Fruit fly (Drosophila melanogaster) whole organism, embryonic: ENCODE data around the gene Mical.

Source experiments
- BtbVII ChIP-seq: fragments of 200-800 bp; sonication (Bioruptor generic); optimal IDR thresholded peaks from 3 replicates; lab custom pipeline; 2017; ENCODE audit warnings: missing biosample characterization, mild to moderate bottlenecking, missing genetic modification characterization
- CG11085 ChIP-seq: fragments of 200-800 bp; sonication (Bioruptor generic); IDR thresholded peaks from 2 replicates; pipeline ENCODE4 v1.3.6; 2022; ENCODE audit warnings: missing biosample characterization, missing genetic modification characterization
- CG12744 ChIP-seq: fragments of 200-800 bp; sonication (Bioruptor generic); optimal IDR thresholded peaks from 2 replicates; lab custom pipeline; 2016; ENCODE audit warnings: missing biosample characterization, missing genetic modification characterization
- CG15479 ChIP-seq: fragments of 200-800 bp; sonication (Bioruptor generic); optimal IDR thresholded peaks from 3 replicates; lab custom pipeline; 2019; ENCODE audit warnings: missing biosample characterization, mild to moderate bottlenecking, missing genetic modification characterization, moderate library complexity
- CG15601 ChIP-seq: fragments of 200-800 bp; sonication (Bioruptor generic); optimal IDR thresholded peaks from 3 replicates; lab custom pipeline; 2019; ENCODE audit warnings: missing biosample characterization, mild to moderate bottlenecking, missing genetic modification characterization, moderate library complexity
- CG1603 ChIP-seq: fragments of 200-800 bp; sonication (Bioruptor generic); optimal IDR thresholded peaks from 2 replicates; lab custom pipeline; 2019; ENCODE audit warnings: missing biosample characterization, mild to moderate bottlenecking, missing genetic modification characterization, moderate library complexity
- CG17359 ChIP-seq: fragments of 200-800 bp; sonication (Bioruptor generic); optimal IDR thresholded peaks from 3 replicates; lab custom pipeline; 2018; ENCODE audit warnings: missing biosample characterization, mild to moderate bottlenecking, missing genetic modification characterization, moderate library complexity
- CG18476 ChIP-seq: fragments of 200-800 bp; sonication (Bioruptor generic); optimal IDR thresholded peaks from 2 replicates; lab custom pipeline; 2016; ENCODE audit warnings: missing biosample characterization, mild to moderate bottlenecking, missing genetic modification characterization
- CG18599 ChIP-seq: fragments of 200-800 bp; sonication (Bioruptor generic); optimal IDR thresholded peaks from 3 replicates; lab custom pipeline; 2017; ENCODE audit warnings: missing biosample characterization, missing genetic modification characterization, mild to moderate bottlenecking, moderate library complexity, missing genetic modification reagents
- CG2120 ChIP-seq: fragments of 200-800 bp; sonication (Bioruptor generic); optimal IDR thresholded peaks from 3 replicates; lab custom pipeline; 2016; ENCODE audit warnings: missing biosample characterization, missing genetic modification characterization
- CG2678 ChIP-seq: fragments of 200-800 bp; sonication (Bioruptor generic); optimal IDR thresholded peaks from 3 replicates; lab custom pipeline; 2019; ENCODE audit warnings: missing biosample characterization, mild to moderate bottlenecking, missing genetic modification characterization, moderate library complexity
- CG2875 ChIP-seq: fragments of 200-800 bp; sonication (Bioruptor generic); optimal IDR thresholded peaks from 2 replicates; lab custom pipeline; 2017; ENCODE audit warnings: missing biosample characterization, mild to moderate bottlenecking, missing genetic modification characterization, missing genetic modification reagents
- CG31441 ChIP-seq: fragments of 200-800 bp; sonication (Bioruptor generic); IDR thresholded peaks from 2 replicates; pipeline ENCODE4 v1.3.6; 2022; ENCODE audit warnings: missing biosample characterization, missing genetic modification characterization
- CG8944 ChIP-seq: fragments of 200-800 bp; sonication (Bioruptor generic); optimal IDR thresholded peaks from 3 replicates; lab custom pipeline; 2016; ENCODE audit warnings: missing biosample characterization, missing genetic modification characterization
- CG9215 ChIP-seq: fragments of 200-800 bp; sonication (Bioruptor generic); IDR thresholded peaks from 2 replicates; pipeline ENCODE4 v1.3.6; 2022; ENCODE audit warnings: missing biosample characterization, missing genetic modification characterization
- CG9727 ChIP-seq: fragments of 200-800 bp; sonication (Bioruptor generic); optimal IDR thresholded peaks from 3 replicates; lab custom pipeline; 2017; ENCODE audit warnings: missing biosample characterization, mild to moderate bottlenecking, missing genetic modification characterization
- CG9797 ChIP-seq: fragments of 200-800 bp; sonication (Bioruptor generic); optimal IDR thresholded peaks from 3 replicates; lab custom pipeline; 2018; ENCODE audit warnings: missing biosample characterization, mild to moderate bottlenecking, missing genetic modification characterization
- CG9876 ChIP-seq: fragments of 200-800 bp; sonication (Bioruptor generic); optimal IDR thresholded peaks from 2 replicates; lab custom pipeline; 2016; ENCODE audit warnings: missing biosample characterization, missing genetic modification characterization
- CrebB ChIP-seq: fragments of 200-800 bp; sonication (Bioruptor generic); optimal IDR thresholded peaks from 3 replicates; lab custom pipeline; 2018; ENCODE audit warnings: missing biosample characterization, mild to moderate bottlenecking, missing genetic modification characterization
- GATAe ChIP-seq: fragments of 200-800 bp; sonication (Bioruptor generic); conservative IDR thresholded peaks from 2 replicates; pipeline ENCODE4 v1.3.6; 2022; ENCODE audit warnings: missing biosample characterization, missing genetic modification characterization
- HHEX ChIP-seq: fragments of 200-800 bp; sonication (Bioruptor generic); optimal IDR thresholded peaks from 3 replicates; lab custom pipeline; 2017; ENCODE audit warnings: missing biosample characterization, mild to moderate bottlenecking, missing genetic modification characterization, missing genetic modification reagents
- Hr39 ChIP-seq: fragments of >200 bp; optimal IDR thresholded peaks from 2 replicates; lab custom pipeline; 2017
- Hsf ChIP-seq: fragments of 200-800 bp; sonication (Bioruptor generic); optimal IDR thresholded peaks from 3 replicates; lab custom pipeline; 2016; ENCODE audit warnings: missing biosample characterization, missing genetic modification characterization
- Lhr ChIP-seq: fragments of 200-800 bp; sonication (Bioruptor generic); optimal IDR thresholded peaks from 3 replicates; lab custom pipeline; 2017; ENCODE audit warnings: mild to moderate bottlenecking, missing biosample characterization, missing genetic modification reagents, missing genetic modification characterization
- Meics ChIP-seq: fragments of 200-800 bp; sonication (Bioruptor generic); optimal IDR thresholded peaks from 2 replicates; lab custom pipeline; 2017; ENCODE audit warnings: missing biosample characterization, mild to moderate bottlenecking, missing genetic modification characterization
- Oaz ChIP-seq: fragments of 200-800 bp; sonication (Bioruptor generic); IDR thresholded peaks from 2 replicates; pipeline ENCODE4 v1.3.6; 2022; ENCODE audit warnings: missing biosample characterization, missing genetic modification characterization
- Ptx1 ChIP-seq: fragments of 200-800 bp; sonication (Bioruptor generic); IDR thresholded peaks from 2 replicates; pipeline ENCODE4 v1.3.6; 2022; ENCODE audit warnings: missing biosample characterization, missing genetic modification characterization
- Sox102F ChIP-seq: fragments of 200-800 bp; sonication (Bioruptor generic); optimal IDR thresholded peaks from 2 replicates; lab custom pipeline; 2018; ENCODE audit warnings: missing biosample characterization, mild to moderate bottlenecking, missing genetic modification characterization, moderate library complexity
- Sry-δ ChIP-seq: fragments of 200-800 bp; sonication (Bioruptor generic); optimal IDR thresholded peaks from 2 replicates; lab custom pipeline; 2016; ENCODE audit warnings: missing biosample characterization, missing genetic modification characterization
- Stat92E ChIP-seq, 3 experiments: fragments of >200 bp in 2 of 3; fragments of 200-800 bp in 1 of 3; sonication (Bioruptor generic) in 1 of 3; optimal IDR thresholded peaks; 2 replicates each; lab custom pipeline; 2017 to 2019; ENCODE audit warnings: missing biosample characterization in 3 of 3, missing genetic modification characterization in 3 of 3, mild to moderate bottlenecking in 1 of 3, moderate library complexity in 1 of 3
- abd-A ChIP-seq: fragments of 200-800 bp; sonication (Bioruptor generic); optimal IDR thresholded peaks from 3 replicates; lab custom pipeline; 2019; ENCODE audit warnings: missing biosample characterization, mild to moderate bottlenecking, missing genetic modification characterization, moderate library complexity
- ato ChIP-seq: fragments of 200-800 bp; sonication (Bioruptor generic); IDR thresholded peaks from 2 replicates; pipeline ENCODE4 v1.3.6; 2022; ENCODE audit warnings: missing biosample characterization, missing genetic modification characterization; ENCODE audit not compliant: partially characterized antibody
- br ChIP-seq: fragments of >200 bp; optimal IDR thresholded peaks from 2 replicates; lab custom pipeline; 2017
- crp ChIP-seq, 2 experiments: fragments of 200-800 bp; sonication (Bioruptor generic); optimal IDR thresholded peaks; 2 replicates in 1 of 2; 3 replicates in 1 of 2; lab custom pipeline; 2017; ENCODE audit warnings: missing biosample characterization in 2 of 2, missing genetic modification characterization in 2 of 2, mild to moderate bottlenecking in 1 of 2, moderate library complexity in 1 of 2
- da ChIP-seq: fragments of 200-800 bp; sonication (Bioruptor generic); optimal IDR thresholded peaks from 2 replicates; lab custom pipeline; 2016; ENCODE audit warnings: missing biosample characterization, missing genetic modification characterization
- danr ChIP-seq: fragments of 200-800 bp; sonication (Bioruptor generic); IDR thresholded peaks from 2 replicates; pipeline ENCODE4 v1.3.6; 2022; ENCODE audit warnings: missing biosample characterization, missing genetic modification characterization
- dmrt99B ChIP-seq: fragments of 200-800 bp; sonication (Bioruptor generic); optimal IDR thresholded peaks from 2 replicates; lab custom pipeline; 2018; ENCODE audit warnings: missing biosample characterization, mild to moderate bottlenecking, missing genetic modification characterization, moderate library complexity
- eve ChIP-seq, 2 experiments: fragments of >200 bp; optimal IDR thresholded peaks; 2 replicates each; lab custom pipeline; 2017; ENCODE audit warnings: missing biosample characterization in 2 of 2, missing genetic modification characterization in 2 of 2
- grau ChIP-seq: fragments of 200-800 bp; optimal IDR thresholded peaks from 3 replicates; lab custom pipeline; 2019; ENCODE audit warnings: missing biosample characterization, mild to moderate bottlenecking, missing genetic modification characterization, moderate library complexity
- ind ChIP-seq: fragments of 200-800 bp; sonication (Bioruptor generic); optimal IDR thresholded peaks from 3 replicates; lab custom pipeline; 2016; ENCODE audit warnings: missing biosample characterization, missing genetic modification characterization
- nerfin-2 ChIP-seq: fragments of 200-800 bp; sonication (Bioruptor generic); IDR thresholded peaks from 2 replicates; pipeline ENCODE4 v1.3.6; 2022; ENCODE audit warnings: missing biosample characterization, missing genetic modification characterization; ENCODE audit not compliant: partially characterized antibody
- pzg ChIP-seq: fragments of 200-800 bp; sonication (Bioruptor generic); optimal IDR thresholded peaks from 3 replicates; lab custom pipeline; 2018; ENCODE audit warnings: missing biosample characterization, mild to moderate bottlenecking, missing genetic modification characterization, moderate library complexity
- schlank ChIP-seq: fragments of 200-800 bp; sonication (Bioruptor generic); optimal IDR thresholded peaks from 2 replicates; lab custom pipeline; 2018; ENCODE audit warnings: missing biosample characterization, mild to moderate bottlenecking, missing genetic modification characterization
- scrt ChIP-seq: fragments of 200-800 bp; sonication (Bioruptor generic); optimal IDR thresholded peaks from 2 replicates; lab custom pipeline; 2018; ENCODE audit warnings: missing biosample characterization, mild to moderate bottlenecking, missing genetic modification characterization, moderate library complexity
- slp2 ChIP-seq: fragments of 200-800 bp; sonication (Bioruptor generic); optimal IDR thresholded peaks from 2 replicates; lab custom pipeline; 2016; ENCODE audit warnings: missing biosample characterization, missing genetic modification characterization
- ssp ChIP-seq: fragments of 200-800 bp; sonication (Bioruptor generic); IDR thresholded peaks from 2 replicates; pipeline ENCODE4 v1.3.6; 2022; ENCODE audit warnings: missing biosample characterization, missing genetic modification characterization
- stwl ChIP-seq: fragments of 200-800 bp; sonication (Bioruptor generic); optimal IDR thresholded peaks from 3 replicates; lab custom pipeline; 2018; ENCODE audit warnings: missing biosample characterization, mild to moderate bottlenecking, missing genetic modification characterization, moderate library complexity
- unpg ChIP-seq: fragments of 200-800 bp; sonication (Bioruptor generic); optimal IDR thresholded peaks from 3 replicates; lab custom pipeline; 2018; ENCODE audit warnings: missing biosample characterization, mild to moderate bottlenecking, missing genetic modification characterization, moderate library complexity
- wdn ChIP-seq: fragments of 200-800 bp; sonication (Bioruptor generic); IDR thresholded peaks from 2 replicates; pipeline ENCODE4 v1.3.6; 2022; ENCODE audit warnings: missing biosample characterization, missing genetic modification characterization

Mical gene

dm6 chr3R:10042664-10043372 is at the start of gene Mical, which contains the start of gene CG3909 (continued):
- TF ChIP-seq Lhr (GFP tag; lab: Kevin White, UChicago) (peak; percentile 41), Hr39 (no peak), danr (GFP tag; lab: Robert Waterston, UW) (0 out of 2 replicates have a peak, but pooled peaks have one; percentile 30), CG2875 (peak; percentile 52), eve (GFP tag; optimal IDR thresholded peaks at IDR 0.05; lab: Kevin White, UChicago) (no peak), BtbVII (peak; percentile 60), unpg (GFP tag; lab: Kevin White, UChicago) (peak; percentile 88), CG1603 (tag; lab: Kevin White, UChicago) (peak; percentile 44), abd-A (tag; lab: Kevin White, UChicago) (no peak), CG15601 (tag; lab: Kevin White, UChicago) (peak; percentile 85), Hsf (GFP tag; lab: Kevin White, UChicago) (peak; percentile 63), pzg (GFP tag; lab: Kevin White, UChicago) (peak; percentile 76), CG11085 (peak; percentile 89), stwl (tag; lab: Kevin White, UChicago) (peak; percentile 61), scrt (peak; percentile 35), CG9727 (GFP tag; lab: Kevin White, UChicago) (peak; percentile 77), CG8944 (GFP tag; lab: Kevin White, UChicago) (no peak), CG18476 (GFP tag; lab: Kevin White, UChicago) (peak; percentile 45), br (no peak), da (GFP tag; lab: Kevin White, UChicago) (no peak), grau (peak; percentile 90), CG9876 (GFP tag; lab: Kevin White, UChicago) (no peak), GATAe (no peak), CG2120 (GFP tag; lab: Kevin White, UChicago) (peak; percentile 83), Sox102F (GFP tag; lab: Kevin White, UChicago) (peak; percentile 89), Oaz (GFP tag; lab: Robert Waterston, UW) (peak; percentile 76), Meics (GFP tag; lab: Kevin White, UChicago) (peak; percentile 84), Stat92E (GFP tag; optimal IDR thresholded peaks at IDR 0.05; lab: Kevin White, UChicago) (peak in 1 of 3 experiments; percentile 40), CrebB (tag; lab: Kevin White, UChicago) (peak; percentile 5), HHEX (peak; percentile 63), crp (GFP tag; optimal IDR thresholded peaks at IDR 0.05; lab: Kevin White, UChicago) (peak in 1 of 2 experiments; percentile 58), slp2 (GFP tag; lab: Kevin White, UChicago) (no peak), CG2678 (peak; percentile 92), schlank (tag; lab: Kevin White, UChicago) (peak; percentile 24), CG31441 (GFP tag; lab: Robert Waterston, UW) (peak; percentile 92), Sry-δ (GFP tag; lab: Kevin White, UChicago) (peak; percentile 29), CG9215 (GFP tag; lab: Robert Waterston, UW) (peak; percentile 84), nerfin-2 (peak; percentile 84), CG9797 (GFP tag; lab: Kevin White, UChicago) (peak; percentile 91), ato (GFP tag; lab: Robert Waterston, UW) (peak; percentile 70), CG17359 (peak; percentile 88), ind (GFP tag; lab: Kevin White, UChicago) (peak; percentile 86), CG15479 (GFP tag; lab: Kevin White, UChicago) (no peak), dmrt99B (peak; percentile 88), CG18599 (GFP tag; lab: Kevin White, UChicago) (peak; percentile 85), CG12744 (no peak), wdn (GFP tag; lab: Robert Waterston, UW) (peak; percentile 83), ssp (GFP tag; lab: Robert Waterston, UW) (peak; percentile 83), Ptx1 (peak; percentile 93)
